Worm (Caenorhabditis elegans): Measurements from ENCODE around the gene ptc-1.

The ptc-1 gene

ce11 chrII:7907539-7907997, 14.5 kb downstream of the ptc-1 start, which contains the start of gene best-23:
Gene best-23, minus strand, starts transcription at chrII:7907589.
- TF ChIP-seq hlh-11 (tag; optimal IDR thresholded peaks at IDR 0.05) (peak; percentile 22), ces-1 (GFP tag; optimal IDR thresholded peaks at IDR 0.05) (no peak), dmd-8 (GFP tag; IDR thresholded peaks at IDR 0.05) (no peak), Y105C5A.15 (GFP tag; IDR thresholded peaks at IDR 0.05) (no peak), nhr-11 (tag; optimal IDR thresholded peaks at IDR 0.05) (peak; percentile 6), hlh-30 (tag; optimal IDR thresholded peaks at IDR 0.05; ENCODE audit: insufficient read depth) (peak; percentile 45)

- no peak for TF ChIP-seq daf-12 (tag; optimal IDR thresholded peaks at IDR 0.05)
- TF ChIP-seq aha-1 (tag), result peak; percentile 38
- no peak for TF ChIP-seq mep-1 (tag; optimal IDR thresholded peaks at IDR 0.05)
- TF ChIP-seq hlh-11 (tag; optimal IDR thresholded peaks at IDR 0.05), result no peak
These were observed 18.0 kb downstream of the ptc-1 start, which contains the start of gene ZK675.4 for ce11 chrII:7911015-7911414. Gene ZK675.4, plus strand, starts transcription at chrII:7911315.

ce11 chrII:7920178-7920577, 27.2 kb downstream of the ptc-1 start:
- peak; percentile 36 for TF ChIP-seq ces-1 (GFP tag; optimal IDR thresholded peaks at IDR 0.05)
- no peak for TF ChIP-seq ztf-7 (tag; optimal IDR thresholded peaks at IDR 0.05)
- no peak for TF ChIP-seq tag-97 (GFP tag; IDR thresholded peaks at IDR 0.05)
- TF ChIP-seq fkh-10 (GFP tag; optimal IDR thresholded peaks at IDR 0.05), result peak; percentile 80
- no peak for TF ChIP-seq nhr-76 (tag; optimal IDR thresholded peaks at IDR 0.05)
- no peak for TF ChIP-seq mes-2 (tag; optimal IDR thresholded peaks at IDR 0.05; ENCODE audit: poor library complexity, severe bottlenecking)
- TF ChIP-seq nhr-102 (tag; optimal IDR thresholded peaks at IDR 0.05), result no peak

- peak; percentile 70 for TF ChIP-seq fkh-10 (GFP tag; optimal IDR thresholded peaks at IDR 0.05)
- TF ChIP-seq ctbp-1 (GFP tag; IDR thresholded peaks at IDR 0.05), result 0 out of 2 replicates have a peak, but pooled peaks have one; percentile 52
- TF ChIP-seq nhr-42 (GFP tag; IDR thresholded peaks at IDR 0.05), result no peak
- TF ChIP-seq nhr-11 (tag; optimal IDR thresholded peaks at IDR 0.05), result no peak
- TF ChIP-seq unc-62 (GFP tag; optimal IDR thresholded peaks at IDR 0.05 in 1 of 2), result peak in 1 of 2 experiments; percentile 97
- no peak for TF ChIP-seq unc-62 (tag; optimal IDR thresholded peaks at IDR 0.05)
- TF ChIP-seq ces-1 (GFP tag; optimal IDR thresholded peaks at IDR 0.05), result peak; percentile 72
- TF ChIP-seq hlh-30 (tag; optimal IDR thresholded peaks at IDR 0.05; ENCODE audit: insufficient read depth), result no peak
- no peak for TF ChIP-seq nhr-48 (tag; optimal IDR thresholded peaks at IDR 0.05)
- no peak for TF ChIP-seq unc-130 (GFP tag; optimal IDR thresholded peaks at IDR 0.05)
These were observed 28.1 kb downstream of the ptc-1 start for ce11 chrII:7921155-7921554.

ce11 chrII:7928600-7928999, 35.6 kb downstream of the ptc-1 start, which contains the start of gene spv-1:
Gene spv-1, minus strand, starts transcription at chrII:7928700.
- TF ChIP-seq daf-16 (GFP tag; optimal IDR thresholded peaks at IDR 0.05) (no peak), daf-16 (tag; optimal IDR thresholded peaks at IDR 0.05) (no peak), daf-19 (GFP tag; conservative IDR thresholded peaks at IDR 0.05) (no peak), dve-1 (tag; optimal IDR thresholded peaks at IDR 0.05; ENCODE audit: insufficient read depth) (no peak), ceh-62 (tag; optimal IDR thresholded peaks at IDR 0.05) (no peak), lin-13 (GFP tag; optimal IDR thresholded peaks at IDR 0.05) (no peak), skn-1 (tag; optimal IDR thresholded peaks at IDR 0.05) (no peak), mxl-2 (GFP tag; conservative IDR thresholded peaks at IDR 0.05) (no peak), zip-2 (tag; optimal IDR thresholded peaks at IDR 0.05) (no peak), ZK337.2 (GFP tag; IDR thresholded peaks at IDR 0.05) (no peak), Y48G9A.11 (GFP tag; IDR thresholded peaks at IDR 0.05) (no peak), zfp-2 (tag; optimal IDR thresholded peaks at IDR 0.05) (no peak), nhr-48 (tag; optimal IDR thresholded peaks at IDR 0.05) (no peak), lsy-2 (tag; optimal IDR thresholded peaks at IDR 0.05) (no peak), zag-1 (tag; optimal IDR thresholded peaks at IDR 0.05) (no peak), F37D6.2 (tag; optimal IDR thresholded peaks at IDR 0.05) (no peak), Y5F2A.4 (GFP tag; optimal IDR thresholded peaks at IDR 0.05) (no peak)

All from whole organism, L4 larva.